1 fruit fly cellular context compared by ENCODE assay signal in the genomic region with DNA sequence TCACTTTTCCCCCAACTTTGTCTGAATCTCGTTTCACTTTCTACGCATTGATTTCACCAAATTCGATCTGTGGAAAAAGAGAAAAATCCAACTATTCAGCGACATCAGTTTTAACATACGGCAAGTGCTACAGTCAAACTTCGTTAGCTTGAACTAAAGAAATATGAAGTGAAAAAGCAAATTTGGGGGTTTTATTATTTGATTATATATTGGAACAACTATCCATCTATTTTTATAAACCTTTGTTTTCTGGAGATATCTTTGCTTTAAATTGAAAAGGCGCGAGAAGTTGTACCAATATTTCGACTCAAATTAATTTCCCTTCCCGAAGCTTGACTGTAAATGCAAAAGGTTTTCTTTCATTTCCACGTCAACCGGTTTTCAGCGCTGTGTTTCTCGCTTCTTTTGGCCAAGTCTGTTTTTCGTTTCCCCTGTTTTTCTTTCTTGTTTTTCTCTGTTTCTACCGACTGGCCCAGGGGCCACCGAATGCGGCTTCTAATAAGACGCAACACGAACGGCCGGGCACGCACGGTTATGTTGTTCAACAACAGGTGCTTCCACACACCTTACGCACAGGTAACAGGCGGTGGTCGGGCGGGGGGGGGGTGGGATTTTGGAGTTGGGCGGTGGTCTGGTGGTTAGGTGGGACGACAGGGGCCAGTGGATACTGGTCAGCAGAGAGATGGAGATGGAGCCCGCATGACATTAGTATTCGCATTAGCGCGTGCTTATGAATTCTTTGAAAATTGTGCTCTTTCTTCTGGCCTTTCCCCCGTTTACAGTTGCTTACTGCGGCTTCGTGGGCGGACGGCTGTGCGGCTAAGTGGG.
A peak's percentile ranks its signal among the peaks of the same experiment; 100 is the strongest.
TF ChIP-seq lines count a peak whose summit lies in the region.

No protein-coding gene starts in this region.

TF ChIP-seq in whole organism, embryonic, 481 proteins besides CTCF, POLR2A, EP300 and RAD21 (continued from another document and continues in another):
- peak; percentile 17 for TF ChIP-seq Atf-2 (GFP tag; optimal IDR thresholded peaks at IDR 0.05; lab: Kevin White, UChicago)
- TF ChIP-seq CG34376 (GFP tag; optimal IDR thresholded peaks at IDR 0.05; lab: Kevin White, UChicago) = no peak
- no peak for TF ChIP-seq CG8089 (GFP tag; optimal IDR thresholded peaks at IDR 0.05; lab: Kevin White, UChicago)
- no peak for TF ChIP-seq tx (GFP tag; optimal IDR thresholded peaks at IDR 0.05; lab: Kevin White, UChicago)
- TF ChIP-seq CG12659 (GFP tag; optimal IDR thresholded peaks at IDR 0.05; lab: Kevin White, UChicago) = no peak
- peak; percentile 66 for TF ChIP-seq Ssrp (tag; optimal IDR thresholded peaks at IDR 0.05; lab: Kevin White, UChicago)
- peak; percentile 42 for TF ChIP-seq Rfx (GFP tag; IDR thresholded peaks at IDR 0.05; lab: Robert Waterston, UW)
- no peak for TF ChIP-seq mld (GFP tag; IDR thresholded peaks at IDR 0.05; lab: Robert Waterston, UW; ENCODE audit: partially characterized antibody)
- peak; percentile 63 for TF ChIP-seq CG4424 (GFP tag; optimal IDR thresholded peaks at IDR 0.05; lab: Kevin White, UChicago)
- peak; percentile 29; the same call in 1 of the 2 replicates for TF ChIP-seq dimm (GFP tag; IDR thresholded peaks at IDR 0.05; lab: Robert Waterston, UW)
- peak; percentile 61 for TF ChIP-seq pum (GFP tag; optimal IDR thresholded peaks at IDR 0.05; lab: Kevin White, UChicago)
- no peak for TF ChIP-seq Optix (GFP tag; IDR thresholded peaks at IDR 0.05; lab: Robert Waterston, UW)
- peak; percentile 59 for TF ChIP-seq trem (tag; optimal IDR thresholded peaks at IDR 0.05; lab: Kevin White, UChicago)
- TF ChIP-seq CG3281 (GFP tag; optimal IDR thresholded peaks at IDR 0.05; lab: Kevin White, UChicago) = peak; percentile 3
- peak; percentile 44 for TF ChIP-seq CG6254 (GFP tag; optimal IDR thresholded peaks at IDR 0.05; lab: Kevin White, UChicago)
- TF ChIP-seq pzg (GFP tag; optimal IDR thresholded peaks at IDR 0.05; lab: Kevin White, UChicago) = no peak
- TF ChIP-seq CoRest (tag; optimal IDR thresholded peaks at IDR 0.05; lab: Kevin White, UChicago) = peak; percentile 68
- TF ChIP-seq bcd (GFP tag; optimal IDR thresholded peaks at IDR 0.05; lab: Kevin White, UChicago) = peak; percentile 23
- no peak for TF ChIP-seq CG1647 (GFP tag; optimal IDR thresholded peaks at IDR 0.05; lab: Kevin White, UChicago)
- TF ChIP-seq CG6272 (GFP tag; IDR thresholded peaks at IDR 0.05; lab: Robert Waterston, UW) = no peak
- TF ChIP-seq CG2202 (tag; optimal IDR thresholded peaks at IDR 0.05; lab: Kevin White, UChicago) = peak; percentile 59
- no peak for TF ChIP-seq CG32532 (GFP tag; IDR thresholded peaks at IDR 0.05; lab: Robert Waterston, UW)
- peak; percentile 36; the same call in 2 of the 3 replicates for TF ChIP-seq tgo (GFP tag; IDR thresholded peaks at IDR 0.05; lab: Robert Waterston, UW)
- no peak for TF ChIP-seq yki (optimal IDR thresholded peaks at IDR 0.05; lab: Kevin White, UChicago)
- TF ChIP-seq CG3726 (GFP tag; IDR thresholded peaks at IDR 0.05; lab: Robert Waterston, UW) = no peak
- peak; percentile 13 for TF ChIP-seq CG13775 (GFP tag; optimal IDR thresholded peaks at IDR 0.05; lab: Kevin White, UChicago)
- peak; percentile 50 for TF ChIP-seq Ptx1 (GFP tag; IDR thresholded peaks at IDR 0.05; lab: Robert Waterston, UW)
- no peak for TF ChIP-seq CG13894 (tag; optimal IDR thresholded peaks at IDR 0.05; lab: Kevin White, UChicago)
- no peak for TF ChIP-seq CG11456 (GFP tag; IDR thresholded peaks at IDR 0.05; lab: Robert Waterston, UW)
- TF ChIP-seq HLH3B (GFP tag; IDR thresholded peaks at IDR 0.05; lab: Robert Waterston, UW) = peak; percentile 71
- peak; percentile 14 for TF ChIP-seq CG2116 (GFP tag; optimal IDR thresholded peaks at IDR 0.05; lab: Kevin White, UChicago)
- TF ChIP-seq Awh (GFP tag; IDR thresholded peaks at IDR 0.05; lab: Robert Waterston, UW) = no peak
- no peak for TF ChIP-seq CG11085 (GFP tag; IDR thresholded peaks at IDR 0.05; lab: Robert Waterston, UW)
- no peak for TF ChIP-seq CG10321 (GFP tag; IDR thresholded peaks at IDR 0.05; lab: Robert Waterston, UW)
- TF ChIP-seq CG6689 (GFP tag; IDR thresholded peaks at IDR 0.05; lab: Robert Waterston, UW) = peak; percentile 48
- TF ChIP-seq Myb (GFP tag; optimal IDR thresholded peaks at IDR 0.05; lab: Kevin White, UChicago) = no peak
- no peak for TF ChIP-seq CG17568 (GFP tag; optimal IDR thresholded peaks at IDR 0.05; lab: Kevin White, UChicago)
- peak; percentile 32 for TF ChIP-seq CG6813 (GFP tag; optimal IDR thresholded peaks at IDR 0.05; lab: Kevin White, UChicago)
- no peak for TF ChIP-seq fru (optimal IDR thresholded peaks at IDR 0.05; lab: Kevin White, UChicago)
- TF ChIP-seq Lpt (GFP tag; optimal IDR thresholded peaks at IDR 0.05; lab: Kevin White, UChicago) = no peak
- TF ChIP-seq schlank (tag; optimal IDR thresholded peaks at IDR 0.05; lab: Kevin White, UChicago) = no peak
- TF ChIP-seq CG8290 (GFP tag; optimal IDR thresholded peaks at IDR 0.05; lab: Kevin White, UChicago) = peak; percentile 35
- no peak for TF ChIP-seq CG8290 (tag; optimal IDR thresholded peaks at IDR 0.05; lab: Kevin White, UChicago)
- no peak for TF ChIP-seq dm (GFP tag; optimal IDR thresholded peaks at IDR 0.05; lab: Kevin White, UChicago)
- TF ChIP-seq phol (tag; optimal IDR thresholded peaks at IDR 0.05; lab: Kevin White, UChicago) = peak; percentile 79
- TF ChIP-seq nmo (GFP tag; optimal IDR thresholded peaks at IDR 0.05; lab: Kevin White, UChicago) = peak; percentile 73
- TF ChIP-seq CG4617 (GFP tag; optimal IDR thresholded peaks at IDR 0.05; lab: Kevin White, UChicago; ENCODE audit: borderline replicate concordance) = peak; percentile 12
- peak; percentile 2 to 39 for TF ChIP-seq dpn (GFP tag; optimal IDR thresholded peaks at IDR 0.05; lab: Kevin White, UChicago)
- no peak for TF ChIP-seq sqz (GFP tag; optimal IDR thresholded peaks at IDR 0.05; lab: Kevin White, UChicago)
- peak; percentile 74 for TF ChIP-seq ci (GFP tag; IDR thresholded peaks at IDR 0.05; lab: Robert Waterston, UW)
- TF ChIP-seq NfI (GFP tag; optimal IDR thresholded peaks at IDR 0.05; lab: Kevin White, UChicago) = no peak
- TF ChIP-seq CG18262 (tag; optimal IDR thresholded peaks at IDR 0.05; lab: Kevin White, UChicago) = peak; percentile 84
- peak; percentile 83 for TF ChIP-seq CG31441 (GFP tag; IDR thresholded peaks at IDR 0.05; lab: Robert Waterston, UW)
- no peak for TF ChIP-seq zen2 (GFP tag; IDR thresholded peaks at IDR 0.05; lab: Robert Waterston, UW; ENCODE audit: partially characterized antibody)
- no peak for TF ChIP-seq D19B (GFP tag; optimal IDR thresholded peaks at IDR 0.05; lab: Kevin White, UChicago)
- TF ChIP-seq ap (GFP tag; IDR thresholded peaks at IDR 0.05; lab: Robert Waterston, UW) = no peak
- peak; percentile 49 for TF ChIP-seq CG11723 (GFP tag; optimal IDR thresholded peaks at IDR 0.05; lab: Kevin White, UChicago)
- peak; percentile 86 for TF ChIP-seq CG2712 (tag; optimal IDR thresholded peaks at IDR 0.05; lab: Kevin White, UChicago)
- no peak for TF ChIP-seq btn (GFP tag; optimal IDR thresholded peaks at IDR 0.05; lab: Kevin White, UChicago)
- peak; percentile 34 for TF ChIP-seq CG9437 (GFP tag; optimal IDR thresholded peaks at IDR 0.05; lab: Kevin White, UChicago)
- TF ChIP-seq crc (GFP tag; optimal IDR thresholded peaks at IDR 0.05; lab: Kevin White, UChicago) = no peak
- peak; percentile 29 for TF ChIP-seq Atf3 (GFP tag; optimal IDR thresholded peaks at IDR 0.05; lab: Kevin White, UChicago)
- no peak for TF ChIP-seq tio (GFP tag; optimal IDR thresholded peaks at IDR 0.05; lab: Kevin White, UChicago)
- no peak for TF ChIP-seq trh (GFP tag; optimal IDR thresholded peaks at IDR 0.05; lab: Kevin White, UChicago)
- no peak for TF ChIP-seq fd3F (GFP tag; optimal IDR thresholded peaks at IDR 0.05; lab: Kevin White, UChicago)
- TF ChIP-seq Spps (tag; optimal IDR thresholded peaks at IDR 0.05; lab: Kevin White, UChicago) = peak; percentile 51
- peak; percentile 33 for TF ChIP-seq chn (GFP tag; optimal IDR thresholded peaks at IDR 0.05; lab: Kevin White, UChicago)
- no peak for TF ChIP-seq HmgD (GFP tag; optimal IDR thresholded peaks at IDR 0.05; lab: Kevin White, UChicago)
- no peak for TF ChIP-seq Aef1 (GFP tag; IDR thresholded peaks at IDR 0.05; lab: Robert Waterston, UW)
- peak; percentile 23 for TF ChIP-seq Max (GFP tag; optimal IDR thresholded peaks at IDR 0.05; lab: Kevin White, UChicago)
- peak; percentile 81 for TF ChIP-seq Med (GFP tag; lab: Kevin White, UChicago)
- TF ChIP-seq HLH54F (GFP tag; optimal IDR thresholded peaks at IDR 0.05; lab: Kevin White, UChicago) = no peak
- TF ChIP-seq E2f1 (GFP tag; IDR thresholded peaks at IDR 0.05; lab: Robert Waterston, UW) = peak; percentile 58
- peak; percentile 80 for TF ChIP-seq unpg (GFP tag; optimal IDR thresholded peaks at IDR 0.05; lab: Kevin White, UChicago)
- peak; percentile 78 for TF ChIP-seq CG12391 (tag; optimal IDR thresholded peaks at IDR 0.05; lab: Kevin White, UChicago)
- TF ChIP-seq CG8388 (GFP tag; optimal IDR thresholded peaks at IDR 0.05; lab: Kevin White, UChicago) = peak; percentile 68
- no peak for TF ChIP-seq slbo (GFP tag; IDR thresholded peaks at IDR 0.05; lab: Robert Waterston, UW)
- TF ChIP-seq CG13123 (GFP tag; optimal IDR thresholded peaks at IDR 0.05; lab: Kevin White, UChicago) = no peak
- peak; percentile 77 for TF ChIP-seq CG5953 (GFP tag; IDR thresholded peaks at IDR 0.05; lab: Robert Waterston, UW)
- TF ChIP-seq ash1 (GFP tag; optimal IDR thresholded peaks at IDR 0.05; lab: Kevin White, UChicago) = no peak
- TF ChIP-seq CG9876 (GFP tag; optimal IDR thresholded peaks at IDR 0.05; lab: Kevin White, UChicago) = no peak
- TF ChIP-seq fd96Cb (tag; optimal IDR thresholded peaks at IDR 0.05; lab: Kevin White, UChicago) = peak; percentile 69
- TF ChIP-seq CG1529 (GFP tag; optimal IDR thresholded peaks at IDR 0.05; lab: Kevin White, UChicago) = peak; percentile 78
- peak; percentile 72 for TF ChIP-seq CG15601 (tag; optimal IDR thresholded peaks at IDR 0.05; lab: Kevin White, UChicago)
- no peak for TF ChIP-seq Atf6 (GFP tag; IDR thresholded peaks at IDR 0.05; lab: Robert Waterston, UW)
- TF ChIP-seq H2.0 (GFP tag; IDR thresholded peaks at IDR 0.05; lab: Robert Waterston, UW) = peak; percentile 35; the same call in 1 of the 2 replicates
- 0 out of 2 replicates have a peak, but pooled peaks have one; percentile 19 for TF ChIP-seq CG4730 (GFP tag; IDR thresholded peaks at IDR 0.05; lab: Robert Waterston, UW)
- TF ChIP-seq ro (GFP tag; IDR thresholded peaks at IDR 0.05; lab: Robert Waterston, UW) = peak; percentile 32; the same call in 1 of the 2 replicates
- peak; percentile 92 for TF ChIP-seq Blimp-1 (GFP tag; optimal IDR thresholded peaks at IDR 0.05; lab: Kevin White, UChicago)
- no peak for TF ChIP-seq stwl (tag; optimal IDR thresholded peaks at IDR 0.05; lab: Kevin White, UChicago)
- TF ChIP-seq gsb-n (tag; optimal IDR thresholded peaks at IDR 0.05; lab: Kevin White, UChicago) = peak; percentile 77
- no peak for TF ChIP-seq p53 (GFP tag; optimal IDR thresholded peaks at IDR 0.05; lab: Kevin White, UChicago)
- TF ChIP-seq ase (GFP tag; IDR thresholded peaks at IDR 0.05; lab: Robert Waterston, UW) = 0 out of 3 replicates have a peak, but pooled peaks have one; percentile 11
- TF ChIP-seq gro (GFP tag; optimal IDR thresholded peaks at IDR 0.05; lab: Kevin White, UChicago) = no peak
- TF ChIP-seq kni (GFP tag; optimal IDR thresholded peaks at IDR 0.05; lab: Kevin White, UChicago) = peak; percentile 90
- TF ChIP-seq CG15073 (GFP tag; optimal IDR thresholded peaks at IDR 0.05; lab: Kevin White, UChicago) = no peak
- TF ChIP-seq dmrt11E (tag; optimal IDR thresholded peaks at IDR 0.05; lab: Kevin White, UChicago) = peak; percentile 75
- TF ChIP-seq Mes4 (GFP tag; optimal IDR thresholded peaks at IDR 0.05; lab: Kevin White, UChicago) = peak; percentile 56
- TF ChIP-seq ato (GFP tag; IDR thresholded peaks at IDR 0.05; lab: Robert Waterston, UW; ENCODE audit: partially characterized antibody) = no peak
- no peak for TF ChIP-seq CG2129 (GFP tag; IDR thresholded peaks at IDR 0.05; lab: Robert Waterston, UW; ENCODE audit: partially characterized antibody)
- TF ChIP-seq sob (GFP tag; IDR thresholded peaks at IDR 0.05; lab: Robert Waterston, UW) = no peak
- TF ChIP-seq slou (GFP tag; optimal IDR thresholded peaks at IDR 0.05; lab: Kevin White, UChicago) = no peak
- no peak for TF ChIP-seq CG7839 (tag; optimal IDR thresholded peaks at IDR 0.05; lab: Kevin White, UChicago)
- TF ChIP-seq Xrp1 (GFP tag; IDR thresholded peaks at IDR 0.05; lab: Robert Waterston, UW) = peak; percentile 85
- peak; percentile 48 for TF ChIP-seq scrt (GFP tag; optimal IDR thresholded peaks at IDR 0.05; lab: Kevin White, UChicago)
- no peak for TF ChIP-seq CG4360 (GFP tag; IDR thresholded peaks at IDR 0.05; lab: Robert Waterston, UW)
- 0 out of 2 replicates have a peak, but pooled peaks have one; percentile 7 for TF ChIP-seq dati (GFP tag; IDR thresholded peaks at IDR 0.05; lab: Robert Waterston, UW)
- peak; percentile 34 for TF ChIP-seq NC2β (GFP tag; optimal IDR thresholded peaks at IDR 0.05; lab: Kevin White, UChicago)
- peak; percentile 36; the same call in 1 of the 2 replicates for TF ChIP-seq CG32772 (GFP tag; IDR thresholded peaks at IDR 0.05; lab: Robert Waterston, UW)
- TF ChIP-seq CG7271 (tag; optimal IDR thresholded peaks at IDR 0.05; lab: Kevin White, UChicago) = no peak
- TF ChIP-seq pan (optimal IDR thresholded peaks at IDR 0.05; lab: Kevin White, UChicago) = no peak
- TF ChIP-seq pan (GFP tag; optimal IDR thresholded peaks at IDR 0.05 in 1 of 2, IDR thresholded peaks at IDR 0.05 in 1 of 2) = peak in 1 of 2 experiments; percentile 70
- peak; percentile 30; the same call in 2 of the 3 replicates for TF ChIP-seq Mrtf (GFP tag; IDR thresholded peaks at IDR 0.05; lab: Robert Waterston, UW)
- TF ChIP-seq CG18599 (GFP tag; optimal IDR thresholded peaks at IDR 0.05; lab: Kevin White, UChicago) = peak; percentile 40
- no peak for TF ChIP-seq luna (GFP tag; optimal IDR thresholded peaks at IDR 0.05; lab: Kevin White, UChicago)
- peak; percentile 53; the same call in 2 of the 3 replicates for TF ChIP-seq croc (GFP tag; conservative IDR thresholded peaks at IDR 0.05; lab: Robert Waterston, UW)
- TF ChIP-seq CG14441 (GFP tag; IDR thresholded peaks at IDR 0.05; lab: Robert Waterston, UW) = no peak; the same call in 1 of the 2 replicates
- TF ChIP-seq CG5245 (GFP tag; optimal IDR thresholded peaks at IDR 0.05; lab: Kevin White, UChicago) = peak; percentile 56
- TF ChIP-seq YL-1 (GFP tag; optimal IDR thresholded peaks at IDR 0.05; lab: Kevin White, UChicago) = no peak
- peak; percentile 83 for TF ChIP-seq dmrt99B (tag; optimal IDR thresholded peaks at IDR 0.05; lab: Kevin White, UChicago)
- TF ChIP-seq CG17829 (tag; optimal IDR thresholded peaks at IDR 0.05; lab: Kevin White, UChicago) = peak; percentile 76
- peak; percentile 64; the same call in 1 of the 2 replicates for TF ChIP-seq CG17328 (GFP tag; IDR thresholded peaks at IDR 0.05; lab: Robert Waterston, UW)
- TF ChIP-seq CG11560 (tag; IDR thresholded peaks at IDR 0.05; lab: Robert Waterston, UW) = no peak
